Worm (Caenorhabditis elegans) whole organism, L3 larva: ENCODE measurements around the gene F56D3.1.
"Not testable (repeated sequence)": the region's sequence is repeated elsewhere in the genome, so short reads cannot be mapped to it uniquely, and the experiment has no call there.

ENCODE experiments used
- ZK546.5 ChIP-seq: sonication (generic microtip); optimal IDR thresholded peaks from 2 replicates; lab custom pipeline; 2017; ENCODE audit warnings: missing biosample characterization, missing genetic modification characterization
- ama-1 ChIP-seq: fragments of 150-350 bp; optimal IDR thresholded peaks from 2 replicates; lab custom pipeline; 2018
- ceh-16 ChIP-seq: sonication (generic microtip); optimal IDR thresholded peaks from 2 replicates; lab custom pipeline; 2017; ENCODE audit warnings: missing biosample characterization, missing genetic modification characterization
- ceh-28 ChIP-seq: fragments of 150-350 bp; optimal IDR thresholded peaks from 2 replicates; lab custom pipeline; 2014; ENCODE audit warnings: missing biosample characterization, missing genetic modification reagents, missing genetic modification characterization
- daf-12 ChIP-seq: fragments of 150-350 bp; optimal IDR thresholded peaks from 2 replicates; lab custom pipeline; 2014; ENCODE audit warnings: missing biosample characterization, missing genetic modification reagents, missing genetic modification characterization
- egl-5 ChIP-seq: fragments of 150-350 bp; optimal IDR thresholded peaks from 2 replicates; lab custom pipeline; 2017; ENCODE audit warnings: missing biosample characterization, missing genetic modification reagents, missing genetic modification characterization, inconsistent platforms
- elt-1 ChIP-seq: fragments of 150-350 bp; optimal IDR thresholded peaks from 2 replicates; lab custom pipeline; 2014; ENCODE audit warnings: missing biosample characterization, missing genetic modification characterization
- elt-2 ChIP-seq: sonication (generic microtip); optimal IDR thresholded peaks from 2 replicates; lab custom pipeline; 2016; ENCODE audit warnings: missing genetic modification reagents, mild to moderate bottlenecking, missing genetic modification characterization, missing compliant biosample characterization
- elt-3 ChIP-seq, 3 experiments: fragments of 150-350 bp in 1 of 3; sonication (generic microtip) in 2 of 3; optimal IDR thresholded peaks; 2 replicates in 2 of 3; 4 replicates in 1 of 3; lab custom pipeline; 2014 to 2017; ENCODE audit warnings: missing biosample characterization in 3 of 3, missing genetic modification characterization in 3 of 3
- fkh-10 ChIP-seq: sonication (generic microtip); optimal IDR thresholded peaks from 2 replicates; lab custom pipeline; 2017; ENCODE audit warnings: missing biosample characterization, missing genetic modification reagents, missing genetic modification characterization
- fos-1 ChIP-seq: fragments of 150-350 bp; optimal IDR thresholded peaks from 2 replicates; lab custom pipeline; 2014; ENCODE audit warnings: missing biosample characterization, missing genetic modification characterization
- hmg-11 ChIP-seq: sonication (generic microtip); optimal IDR thresholded peaks from 2 replicates; lab custom pipeline; 2016; ENCODE audit warnings: missing genetic modification characterization, missing compliant biosample characterization
- jun-1 ChIP-seq: fragments of 150-350 bp; optimal IDR thresholded peaks from 2 replicates; lab custom pipeline; 2014; ENCODE audit warnings: missing biosample characterization, missing genetic modification reagents, missing genetic modification characterization
- lin-39 ChIP-seq: fragments of 150-350 bp; optimal IDR thresholded peaks from 2 replicates; lab custom pipeline; 2018; ENCODE audit warnings: missing biosample characterization, missing genetic modification reagents, missing genetic modification characterization
- mdl-1 ChIP-seq: fragments of 150-350 bp; optimal IDR thresholded peaks from 2 replicates; lab custom pipeline; 2014; ENCODE audit warnings: missing biosample characterization, missing genetic modification characterization
- nfya-1 ChIP-seq: sonication (generic microtip); optimal IDR thresholded peaks from 2 replicates; lab custom pipeline; 2017; ENCODE audit warnings: missing genetic modification characterization, mild to moderate bottlenecking, missing compliant biosample characterization, antibody characterized with exemption, moderate library complexity; ENCODE audit not compliant: insufficient read depth
- nhr-11 ChIP-seq: fragments of 150-350 bp; optimal IDR thresholded peaks from 2 replicates; lab custom pipeline; 2014; ENCODE audit warnings: missing biosample characterization, missing genetic modification characterization
- nhr-23 ChIP-seq: fragments of 150-350 bp; optimal IDR thresholded peaks from 2 replicates; lab custom pipeline; 2014; ENCODE audit warnings: missing biosample characterization, missing genetic modification reagents, missing genetic modification characterization
- nhr-28 ChIP-seq: fragments of 150-350 bp; optimal IDR thresholded peaks from 2 replicates; lab custom pipeline; 2014; ENCODE audit warnings: missing biosample characterization, missing genetic modification characterization
- nhr-43 ChIP-seq: sonication (generic microtip); optimal IDR thresholded peaks from 2 replicates; lab custom pipeline; 2016; ENCODE audit warnings: mild to moderate bottlenecking, missing genetic modification characterization, missing compliant biosample characterization; ENCODE audit not compliant: poor library complexity, severe bottlenecking
- nhr-67 ChIP-seq: fragments of 150-350 bp; optimal IDR thresholded peaks from 2 replicates; lab custom pipeline; 2014; ENCODE audit warnings: missing biosample characterization, missing genetic modification characterization
- nhr-76 ChIP-seq: fragments of 150-350 bp; sonication (generic microtip); optimal IDR thresholded peaks from 5 replicates; lab custom pipeline; 2014; ENCODE audit warnings: missing biosample characterization, missing genetic modification characterization
- nhr-77 ChIP-seq: fragments of 150-350 bp; optimal IDR thresholded peaks from 2 replicates; lab custom pipeline; 2014; ENCODE audit warnings: missing biosample characterization, missing genetic modification characterization
- pha-4 ChIP-seq: fragments of 150-350 bp; optimal IDR thresholded peaks from 2 replicates; lab custom pipeline; 2014; ENCODE audit warnings: missing biosample characterization, missing genetic modification reagents, missing genetic modification characterization
- sea-2 ChIP-seq: fragments of 150-350 bp; sonication (generic microtip); optimal IDR thresholded peaks from 4 replicates; lab custom pipeline; 2014; ENCODE audit warnings: missing biosample characterization, missing genetic modification reagents, missing genetic modification characterization
- skn-1 ChIP-seq: fragments of 150-350 bp; optimal IDR thresholded peaks from 2 replicates; lab custom pipeline; 2014; ENCODE audit warnings: missing biosample characterization, missing genetic modification characterization
- tbx-2 ChIP-seq: sonication (generic microtip); optimal IDR thresholded peaks from 2 replicates; lab custom pipeline; 2016; ENCODE audit warnings: mild to moderate bottlenecking, missing genetic modification characterization, missing compliant biosample characterization
- unc-39 ChIP-seq: sonication (generic microtip); optimal IDR thresholded peaks from 4 replicates; lab custom pipeline; 2017; ENCODE audit warnings: missing biosample characterization, missing genetic modification characterization
- zag-1 ChIP-seq: fragments of 150-350 bp; optimal IDR thresholded peaks from 2 replicates; lab custom pipeline; 2014; ENCODE audit warnings: missing biosample characterization, missing genetic modification characterization
- ztf-11 ChIP-seq: fragments of 150-350 bp; optimal IDR thresholded peaks from 2 replicates; lab custom pipeline; 2014; ENCODE audit warnings: missing biosample characterization, missing genetic modification characterization

Gene F56D3.1

DNA sequence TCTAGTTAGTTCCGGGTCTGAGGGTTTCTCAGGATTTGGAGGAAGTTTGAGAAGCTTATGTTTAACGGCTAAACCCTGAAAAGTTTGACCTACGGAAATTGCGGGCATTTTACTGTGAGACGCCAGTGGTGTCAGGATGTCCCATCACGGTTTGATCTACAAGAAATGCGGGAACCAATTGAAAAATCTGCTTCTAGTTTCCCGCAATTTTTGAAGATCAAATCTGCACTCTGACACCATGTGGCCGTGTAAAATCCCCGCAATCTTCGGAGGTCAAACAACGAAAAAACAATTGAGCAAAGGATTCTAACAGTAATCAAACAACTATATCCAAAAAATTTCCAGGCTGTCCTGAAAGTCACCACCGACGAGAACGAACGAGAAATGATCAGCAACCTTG, 23.2 kb upstream of the F56D3.1 start:
- TF ChIP-seq lin-39 (tag; lab: Kevin White, UChicago), result no peak
- no peak for TF ChIP-seq zag-1 (tag; lab: Kevin White, UChicago)

DNA sequence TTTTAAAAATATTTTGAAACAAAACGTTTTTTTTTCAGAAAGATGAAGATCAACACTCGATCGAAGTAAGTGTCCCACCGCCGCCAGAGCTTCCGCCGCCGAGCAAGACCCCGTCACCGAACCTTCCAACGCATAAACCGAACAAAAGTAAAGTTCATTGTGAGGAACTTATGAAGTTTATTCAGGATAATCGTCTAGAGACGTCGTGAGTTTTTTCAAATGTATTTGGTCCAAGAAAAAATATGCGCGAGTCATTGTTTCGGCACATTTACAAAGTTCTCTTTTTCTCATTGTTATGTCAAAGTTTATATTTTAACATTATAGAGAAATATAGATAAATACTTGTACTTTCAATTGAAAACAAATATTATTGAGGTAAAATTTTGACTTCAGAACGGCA, 20.9 kb upstream of the F56D3.1 start:
- TF ChIP-seq ceh-28, result no peak
- TF ChIP-seq ztf-11 (tag; lab: Kevin White, UChicago), result no peak
- TF ChIP-seq fkh-10 (GFP tag; lab: Kevin White, UChicago), result no peak
- TF ChIP-seq egl-5 (tag; lab: Kevin White, UChicago), result no peak

DNA sequence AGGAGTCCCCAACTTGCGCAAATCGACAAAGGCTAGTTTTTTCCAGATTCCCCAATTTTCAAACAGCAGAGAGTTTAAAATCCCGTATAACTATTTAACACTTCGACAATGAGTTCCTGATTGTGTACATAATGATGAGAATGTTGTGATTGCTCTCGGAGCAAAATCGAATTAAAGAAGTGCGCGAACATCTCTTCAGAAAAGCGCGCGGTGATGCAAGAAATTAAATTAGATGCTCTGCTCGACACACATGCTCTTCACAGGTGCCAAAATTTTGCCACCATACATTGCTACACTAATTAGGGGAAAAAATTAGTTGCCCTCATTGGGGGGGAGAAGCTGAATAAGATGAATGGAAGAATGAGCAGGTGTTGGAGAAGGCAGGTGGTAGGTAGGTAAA, 16.7 kb upstream of the F56D3.1 start:
- no peak for TF ChIP-seq ztf-11 (tag; lab: Kevin White, UChicago)
- no peak for TF ChIP-seq elt-2 (tag; lab: Kevin White, UChicago)
- no peak for TF ChIP-seq nhr-43 (tag; lab: Kevin White, UChicago)
- TF ChIP-seq elt-3 (tag; optimal IDR thresholded peaks at IDR 0.05; lab: Kevin White, UChicago), result no peak
- TF ChIP-seq fos-1 (tag; lab: Kevin White, UChicago), result no peak
- TF ChIP-seq ceh-16 (tag; lab: Kevin White, UChicago), result no peak
- no peak for TF ChIP-seq elt-1 (tag; lab: Kevin White, UChicago)
- no peak for TF ChIP-seq nhr-11 (tag; lab: Kevin White, UChicago)
- TF ChIP-seq ama-1 (lab: Kevin White, UChicago), result no peak
- TF ChIP-seq egl-5 (tag; lab: Kevin White, UChicago), result no peak
- no peak for TF ChIP-seq nhr-23 (tag; lab: Kevin White, UChicago)
- TF ChIP-seq, all 47 proteins: peak for 0

DNA sequence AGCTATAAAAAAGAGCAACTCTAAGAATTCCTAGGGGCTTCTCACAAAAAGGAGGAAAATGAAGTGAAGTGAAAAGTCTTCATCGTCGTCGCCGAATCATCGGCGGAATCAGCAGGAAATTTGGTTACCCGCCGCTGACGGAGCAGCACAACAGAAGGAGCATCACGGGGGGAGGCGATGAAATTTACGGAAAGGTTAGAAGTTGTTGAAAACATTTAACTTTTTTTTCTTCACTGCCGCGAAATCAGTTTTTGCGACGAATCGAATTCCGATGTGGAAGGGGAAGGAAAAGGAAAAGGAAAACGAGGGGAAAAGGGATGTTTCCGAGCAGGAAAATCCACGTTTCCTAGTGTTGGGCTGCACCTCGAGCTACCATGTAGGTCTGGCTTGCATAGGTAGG, 12.8 kb upstream of the F56D3.1 start:
- peak; percentile 1 for TF ChIP-seq tbx-2 (tag; lab: Kevin White, UChicago)
- TF ChIP-seq nhr-23 (tag; lab: Kevin White, UChicago), result no peak
- no peak for TF ChIP-seq nhr-76
- TF ChIP-seq nhr-11 (tag; lab: Kevin White, UChicago), result no peak
- TF ChIP-seq elt-1 (tag; lab: Kevin White, UChicago), result no peak
- peak; percentile 96 for TF ChIP-seq fkh-10 (GFP tag; lab: Kevin White, UChicago)

DNA sequence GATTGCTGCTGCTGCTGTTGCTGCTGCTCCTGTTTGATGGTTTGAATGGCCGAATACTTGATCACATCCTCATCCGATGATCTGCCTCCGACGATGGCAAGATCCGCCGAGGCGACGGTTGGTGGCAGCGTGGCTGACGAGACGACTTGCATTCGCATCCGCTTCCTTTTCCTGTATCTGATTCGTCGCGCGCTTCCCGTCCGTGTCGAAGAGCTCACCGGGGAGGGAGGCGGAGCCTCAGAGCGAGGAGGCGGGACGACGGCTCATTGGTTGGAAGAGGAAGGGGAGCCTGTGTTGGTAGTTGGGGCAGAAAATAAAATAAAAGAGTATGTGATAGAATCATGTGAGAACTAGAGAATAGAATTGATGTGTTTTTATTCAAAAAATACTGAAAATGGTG, 11.5 kb upstream of the F56D3.1 start:
- TF ChIP-seq nhr-28 (tag; lab: Kevin White, UChicago) (no peak), tbx-2 (tag; lab: Kevin White, UChicago) (peak; percentile 73), ztf-11 (tag; lab: Kevin White, UChicago) (no peak), jun-1 (tag; lab: Kevin White, UChicago) (no peak), mdl-1 (tag; lab: Kevin White, UChicago) (no peak), elt-3 (tag; optimal IDR thresholded peaks at IDR 0.05; lab: Kevin White, UChicago) (no peak), skn-1 (tag; lab: Kevin White, UChicago) (no peak), ZK546.5 (tag; lab: Kevin White, UChicago) (no peak), nhr-11 (tag; lab: Kevin White, UChicago) (no peak), nfya-1 (tag; lab: Kevin White, UChicago) (peak; percentile 73), sea-2 (GFP tag; lab: Kevin White, UChicago) (no peak), unc-39 (tag; lab: Kevin White, UChicago) (no peak), pha-4 (no peak), lin-39 (tag; lab: Kevin White, UChicago) (no peak), daf-12 (tag; lab: Kevin White, UChicago) (no peak), nhr-77 (tag; lab: Kevin White, UChicago) (no peak), egl-5 (tag; lab: Kevin White, UChicago) (no peak)

DNA sequence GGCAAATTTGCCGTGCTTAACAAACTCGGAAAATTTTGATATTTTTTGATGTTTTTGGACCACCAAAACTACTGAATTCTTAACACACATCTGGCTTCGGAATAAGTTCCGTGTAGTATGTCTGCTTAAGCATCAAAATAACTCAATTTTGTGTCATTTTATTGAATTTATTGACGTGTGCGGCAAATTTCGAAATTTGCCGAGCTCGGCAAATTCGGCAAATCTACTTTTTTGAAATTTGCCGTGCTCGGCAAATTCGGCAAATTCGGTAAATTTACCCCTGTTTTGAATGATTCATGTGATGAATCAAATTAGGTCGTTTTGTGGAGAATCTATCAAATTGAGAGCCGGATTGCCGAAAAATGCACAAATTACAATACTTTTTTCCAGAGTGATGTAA, 10.9 kb upstream of the F56D3.1 start, which contains the start of gene ast-1:
Gene ast-1 (minus strand): TSS at position 101 of the 400 bp plus-strand sequence.
- not testable (repeated sequence) for TF ChIP-seq hmg-11, nhr-11, nhr-67 (tag; lab: Kevin White, UChicago)
